Worm (Caenorhabditis elegans): ENCODE measurements around the gene mrpl-37.

DNA sequence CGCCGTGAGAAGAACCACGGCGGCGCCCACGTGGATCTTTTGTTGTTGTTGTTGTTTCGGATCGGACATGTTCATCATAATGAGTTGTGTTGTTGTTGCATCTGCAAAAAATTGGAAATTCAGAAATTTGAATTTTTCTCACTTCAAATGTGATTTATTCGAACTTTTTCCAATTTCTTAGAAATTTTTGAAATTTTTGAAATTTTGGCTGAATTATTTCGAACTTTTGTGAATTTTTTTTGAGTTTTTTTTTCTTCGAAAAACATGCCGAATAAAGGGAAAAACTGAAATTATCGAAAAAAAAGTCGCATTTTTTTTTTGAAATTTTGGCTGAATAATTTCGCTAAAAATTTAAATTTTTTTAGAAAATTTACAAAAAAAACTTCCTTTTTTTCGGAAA is 43.8 kb downstream of the mrpl-37 start, which contains the start of gene snx-14:
- TF ChIP-seq ama-1 (optimal IDR thresholded peaks at IDR 0.05) (no peak), hnd-1 (tag; optimal IDR thresholded peaks at IDR 0.05) (no peak), flt-1 (GFP tag; IDR thresholded peaks at IDR 0.05) (no peak), sea-1 (GFP tag; conservative IDR thresholded peaks at IDR 0.05) (no peak), B0310.2 (tag; optimal IDR thresholded peaks at IDR 0.05) (no peak), tra-4 (tag; optimal IDR thresholded peaks at IDR 0.05) (no peak), hmbx-1 (tag; optimal IDR thresholded peaks at IDR 0.05) (no peak), F13C5.2 (tag; optimal IDR thresholded peaks at IDR 0.05) (no peak)

Measured in whole organism, early embryonic.